Worm (Caenorhabditis elegans): ENCODE results near the gene C27B7.7.
A peak's percentile ranks its signal among the peaks of the same experiment; 100 is the strongest.

C27B7.7 gene

ce11 chrIV:8881181-8881580 lies 25.7 kb upstream of the C27B7.7 start, which contains the start of gene C09G9.8:
TSS of gene C09G9.8 (plus strand) at chrIV:8881481.
- no peak for TF ChIP-seq sma-3 (GFP tag; optimal IDR thresholded peaks at IDR 0.05)
- TF ChIP-seq elt-1 (tag; optimal IDR thresholded peaks at IDR 0.05) = no peak
- no peak for TF ChIP-seq unc-55 (GFP tag; optimal IDR thresholded peaks at IDR 0.05)
- no peak for TF ChIP-seq ztf-1 (GFP tag; conservative IDR thresholded peaks at IDR 0.05)
- no peak for TF ChIP-seq sma-9 (GFP tag; optimal IDR thresholded peaks at IDR 0.05)
- TF ChIP-seq sma-9 (tag; optimal IDR thresholded peaks at IDR 0.05) = no peak
- no peak for TF ChIP-seq unc-39 (tag; optimal IDR thresholded peaks at IDR 0.05)
- TF ChIP-seq ztf-4 (tag; optimal IDR thresholded peaks at IDR 0.05) = no peak
- TF ChIP-seq ceh-16 (tag; optimal IDR thresholded peaks at IDR 0.05) = no peak
- no peak for TF ChIP-seq elt-3 (tag; optimal IDR thresholded peaks at IDR 0.05)
- TF ChIP-seq ama-1 (optimal IDR thresholded peaks at IDR 0.05) = no peak
- no peak for TF ChIP-seq crh-2 (tag; optimal IDR thresholded peaks at IDR 0.05)

- no peak for TF ChIP-seq lin-13 (GFP tag; optimal IDR thresholded peaks at IDR 0.05)
- TF ChIP-seq gmeb-1 (tag; optimal IDR thresholded peaks at IDR 0.05) = no peak
- no peak for TF ChIP-seq nhr-10 (tag; optimal IDR thresholded peaks at IDR 0.05)
- no peak for TF ChIP-seq skn-1 (tag; optimal IDR thresholded peaks at IDR 0.05)
- no peak for TF ChIP-seq C34F6.9 (tag; optimal IDR thresholded peaks at IDR 0.05)
- TF ChIP-seq fos-1 (tag; optimal IDR thresholded peaks at IDR 0.05) = no peak
- TF ChIP-seq snpc-4 (tag; optimal IDR thresholded peaks at IDR 0.05) = no peak
- TF ChIP-seq elt-3 (tag; optimal IDR thresholded peaks at IDR 0.05) = no peak
- TF ChIP-seq ZK546.5 (tag; optimal IDR thresholded peaks at IDR 0.05) = no peak
- no peak for TF ChIP-seq egl-27 (tag; optimal IDR thresholded peaks at IDR 0.05)
- TF ChIP-seq ztf-1 (GFP tag; conservative IDR thresholded peaks at IDR 0.05) = no peak
- TF ChIP-seq mab-5 (tag; optimal IDR thresholded peaks at IDR 0.05) = no peak
- TF ChIP-seq ztf-4 (tag; optimal IDR thresholded peaks at IDR 0.05) = no peak
- TF ChIP-seq crh-2 (tag; optimal IDR thresholded peaks at IDR 0.05) = no peak
- TF ChIP-seq nhr-12 (tag; optimal IDR thresholded peaks at IDR 0.05) = no peak
- no peak for TF ChIP-seq ceh-16 (tag; optimal IDR thresholded peaks at IDR 0.05)
- no peak for TF ChIP-seq nhr-237 (tag; optimal IDR thresholded peaks at IDR 0.05)
- TF ChIP-seq blmp-1 (tag; optimal IDR thresholded peaks at IDR 0.05; ENCODE audit: insufficient read depth) = no peak
- no peak for TF ChIP-seq ama-1 (optimal IDR thresholded peaks at IDR 0.05)
Measured at ce11 chrIV:8886228-8886627, 20.6 kb upstream of the C27B7.7 start, which contains the start of gene C09G9.5. TSS of gene C09G9.5 (plus strand) at chrIV:8886528.

DNA sequence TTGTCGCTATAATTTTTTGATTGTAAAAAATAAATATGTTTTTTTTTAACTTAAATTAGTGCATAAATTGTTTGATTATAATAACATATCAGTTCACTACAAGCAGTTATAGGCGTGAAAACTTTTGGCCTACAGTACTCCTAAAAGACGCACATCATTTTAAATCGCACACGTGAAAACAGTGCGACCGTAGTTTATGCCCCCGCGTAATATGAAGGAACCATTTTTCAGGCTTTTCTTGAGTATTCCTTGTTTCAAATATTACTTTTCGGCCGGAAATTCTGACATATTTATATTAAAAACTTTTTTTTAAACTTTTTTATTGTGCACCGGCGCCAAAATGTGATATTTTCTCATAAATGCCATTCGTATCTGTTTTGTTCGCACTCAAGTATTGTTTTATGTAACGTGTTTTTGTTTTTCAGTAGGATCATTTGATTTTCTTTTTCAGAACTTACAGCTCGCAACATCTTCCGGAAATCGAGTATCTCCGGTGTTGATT lies 18.3 kb upstream of the C27B7.7 start, which contains the start of gene oma-1:
Gene oma-1 (plus strand): TSS at position 452 of the 502 bp plus-strand sequence.
- no peak for TF ChIP-seq alr-1 (tag; optimal IDR thresholded peaks at IDR 0.05)
- TF ChIP-seq mab-5 (tag; optimal IDR thresholded peaks at IDR 0.05) = no peak
- TF ChIP-seq ama-1 (optimal IDR thresholded peaks at IDR 0.05) = no peak
- TF ChIP-seq lin-11 (tag; optimal IDR thresholded peaks at IDR 0.05) = no peak
- TF ChIP-seq ztf-11 (tag; optimal IDR thresholded peaks at IDR 0.05) = no peak
- TF ChIP-seq nhr-129 (tag; optimal IDR thresholded peaks at IDR 0.05) = no peak
- no peak for TF ChIP-seq ZK546.5 (tag; optimal IDR thresholded peaks at IDR 0.05)
- no peak for TF ChIP-seq zag-1 (tag; optimal IDR thresholded peaks at IDR 0.05)
- TF ChIP-seq nhr-23 (tag; optimal IDR thresholded peaks at IDR 0.05) = no peak

- TF ChIP-seq ztf-4 (tag; optimal IDR thresholded peaks at IDR 0.05) = peak; percentile 4
- no peak for TF ChIP-seq peb-1 (tag; optimal IDR thresholded peaks at IDR 0.05)
- TF ChIP-seq nhr-6 (tag; optimal IDR thresholded peaks at IDR 0.05) = peak; percentile 62
- TF ChIP-seq nhr-10 (tag; optimal IDR thresholded peaks at IDR 0.05) = peak; percentile 32
- peak; percentile 80 for TF ChIP-seq crh-2 (tag; optimal IDR thresholded peaks at IDR 0.05)
- TF ChIP-seq elt-3 (tag; optimal IDR thresholded peaks at IDR 0.05) = no peak
- no peak for TF ChIP-seq nhr-23 (tag; optimal IDR thresholded peaks at IDR 0.05)
- TF ChIP-seq blmp-1 (tag; optimal IDR thresholded peaks at IDR 0.05; ENCODE audit: insufficient read depth) = no peak
- TF ChIP-seq lin-13 (GFP tag; optimal IDR thresholded peaks at IDR 0.05) = peak; percentile 72
- no peak for TF ChIP-seq R02D3.7 (tag; optimal IDR thresholded peaks at IDR 0.05)
- no peak for TF ChIP-seq alr-1 (tag; optimal IDR thresholded peaks at IDR 0.05)
- no peak for TF ChIP-seq unc-62 (GFP tag; optimal IDR thresholded peaks at IDR 0.05)
- peak; percentile 38 for TF ChIP-seq lin-11 (tag; optimal IDR thresholded peaks at IDR 0.05)
- no peak for TF ChIP-seq ztf-1 (GFP tag; conservative IDR thresholded peaks at IDR 0.05)
- peak; percentile 72 for TF ChIP-seq nhr-129 (tag; optimal IDR thresholded peaks at IDR 0.05)
- peak; percentile 75 for TF ChIP-seq sma-9 (GFP tag; optimal IDR thresholded peaks at IDR 0.05)
- TF ChIP-seq sma-9 (tag; optimal IDR thresholded peaks at IDR 0.05) = no peak
- TF ChIP-seq ceh-82 (tag; optimal IDR thresholded peaks at IDR 0.05) = no peak
- peak; percentile 67 for TF ChIP-seq F13H6.1 (tag; optimal IDR thresholded peaks at IDR 0.05)
- peak; percentile 91 for TF ChIP-seq C34F6.9 (tag; optimal IDR thresholded peaks at IDR 0.05)
- no peak for TF ChIP-seq ama-1 (optimal IDR thresholded peaks at IDR 0.05)
- no peak for TF ChIP-seq elt-1 (tag; optimal IDR thresholded peaks at IDR 0.05)
- no peak for TF ChIP-seq skn-1 (tag; optimal IDR thresholded peaks at IDR 0.05)
- TF ChIP-seq fos-1 (tag; optimal IDR thresholded peaks at IDR 0.05) = peak; percentile 40
- TF ChIP-seq ZK546.5 (tag; optimal IDR thresholded peaks at IDR 0.05) = no peak
- peak; percentile 56 for TF ChIP-seq sem-4 (tag; optimal IDR thresholded peaks at IDR 0.05)
- TF ChIP-seq unc-39 (tag; optimal IDR thresholded peaks at IDR 0.05) = no peak
- peak; percentile 25 for TF ChIP-seq snpc-4 (tag; optimal IDR thresholded peaks at IDR 0.05)
- TF ChIP-seq mab-5 (tag; optimal IDR thresholded peaks at IDR 0.05) = peak; percentile 20
- no peak for TF ChIP-seq Y55F3AM.14 (GFP tag; optimal IDR thresholded peaks at IDR 0.05)
- no peak for TF ChIP-seq nhr-77 (tag; optimal IDR thresholded peaks at IDR 0.05)
- TF ChIP-seq aly-2 (tag; optimal IDR thresholded peaks at IDR 0.05) = no peak
- TF ChIP-seq nhr-237 (tag; optimal IDR thresholded peaks at IDR 0.05) = no peak
- TF ChIP-seq lsy-2 (tag; optimal IDR thresholded peaks at IDR 0.05) = peak; percentile 60 to 90
- TF ChIP-seq mbf-1 (tag; optimal IDR thresholded peaks at IDR 0.05) = no peak
- TF ChIP-seq nhr-25 (tag; optimal IDR thresholded peaks at IDR 0.05) = peak; percentile 71
Measured at ce11 chrIV:8891131-8891530, 15.7 kb upstream of the C27B7.7 start, which contains the start of gene spr-2. TSS of gene spr-2 (plus strand) at chrIV:8891462.

All from whole organism, L2 larva.